Fruit fly (Drosophila melanogaster) whole organism, embryonic: ENCODE measurements around the gene CG16813.
A peak's percentile ranks its signal among the peaks of the same experiment; 100 is the strongest.

ENCODE experiments used
- Abd-B ChIP-seq: fragments of 200-800 bp; sonication (Bioruptor generic); optimal IDR thresholded peaks from 2 replicates; lab custom pipeline; 2018; ENCODE audit warnings: missing biosample characterization, mild to moderate bottlenecking, missing genetic modification characterization, moderate library complexity
- Atf-2 ChIP-seq: fragments of 200-800 bp; sonication (Bioruptor generic); optimal IDR thresholded peaks from 2 replicates; lab custom pipeline; 2016; ENCODE audit warnings: missing biosample characterization, missing genetic modification characterization
- Atf3 ChIP-seq: fragments of 200-800 bp; sonication (Bioruptor generic); optimal IDR thresholded peaks from 3 replicates; lab custom pipeline; 2016; ENCODE audit warnings: missing biosample characterization, missing genetic modification characterization
- B-H1 ChIP-seq: fragments of 200-800 bp; sonication (Bioruptor generic); IDR thresholded peaks from 3 replicates; pipeline ENCODE4 v1.3.6; 2022; ENCODE audit warnings: missing biosample characterization, missing genetic modification characterization
- CG10366 ChIP-seq: fragments of 200-800 bp; sonication (Bioruptor generic); IDR thresholded peaks from 2 replicates; pipeline ENCODE4 v1.3.6; 2022; ENCODE audit warnings: missing biosample characterization, missing genetic modification characterization
- CG10543 ChIP-seq: fragments of 200-800 bp; sonication (Bioruptor generic); optimal IDR thresholded peaks from 3 replicates; lab custom pipeline; 2017; ENCODE audit warnings: missing biosample characterization, mild to moderate bottlenecking, missing genetic modification characterization, moderate library complexity
- CG10565 ChIP-seq: fragments of 200-800 bp; sonication (Bioruptor generic); optimal IDR thresholded peaks from 3 replicates; lab custom pipeline; 2016; ENCODE audit warnings: missing biosample characterization, mild to moderate bottlenecking, missing genetic modification characterization
- CG10654 ChIP-seq: fragments of 200-800 bp; sonication (Bioruptor generic); optimal IDR thresholded peaks from 2 replicates; lab custom pipeline; 2016; ENCODE audit warnings: missing biosample characterization, missing genetic modification characterization
- CG10959 ChIP-seq: fragments of 200-800 bp; sonication (Bioruptor generic); IDR thresholded peaks from 2 replicates; pipeline ENCODE4 v1.3.6; 2022; ENCODE audit warnings: missing biosample characterization, missing genetic modification characterization
- CG12219 ChIP-seq: fragments of 200-800 bp; sonication (Bioruptor generic); optimal IDR thresholded peaks from 3 replicates; lab custom pipeline; 2018; ENCODE audit warnings: missing biosample characterization, mild to moderate bottlenecking, missing genetic modification characterization
- CG14014 ChIP-seq: fragments of 200-800 bp; sonication (Bioruptor generic); IDR thresholded peaks from 2 replicates; pipeline ENCODE4 v1.3.6; 2022; ENCODE audit warnings: missing biosample characterization, missing genetic modification characterization
- CG14441 ChIP-seq: fragments of 200-800 bp; sonication (Bioruptor generic); IDR thresholded peaks from 2 replicates; pipeline ENCODE4 v1.3.6; 2022; ENCODE audit warnings: missing biosample characterization, missing genetic modification characterization
- CG15696 ChIP-seq: fragments of 200-800 bp; sonication (Bioruptor generic); optimal IDR thresholded peaks from 2 replicates; lab custom pipeline; 2019; ENCODE audit warnings: missing biosample characterization, mild to moderate bottlenecking, missing genetic modification characterization, moderate library complexity
- CG1603 ChIP-seq: fragments of 200-800 bp; sonication (Bioruptor generic); optimal IDR thresholded peaks from 2 replicates; lab custom pipeline; 2019; ENCODE audit warnings: missing biosample characterization, mild to moderate bottlenecking, missing genetic modification characterization, moderate library complexity
- CG18619 ChIP-seq: fragments of 200-800 bp; sonication (Bioruptor generic); optimal IDR thresholded peaks from 3 replicates; lab custom pipeline; 2017; ENCODE audit warnings: missing biosample characterization, mild to moderate bottlenecking, missing genetic modification characterization
- CG2199 ChIP-seq: fragments of 200-800 bp; sonication (Bioruptor generic); IDR thresholded peaks from 3 replicates; pipeline ENCODE4 v1.3.6; 2022; ENCODE audit warnings: missing biosample characterization, missing genetic modification characterization
- CG31224 ChIP-seq: fragments of 200-800 bp; sonication (Bioruptor generic); IDR thresholded peaks from 2 replicates; pipeline ENCODE4 v1.3.6; 2022; ENCODE audit warnings: missing biosample characterization, missing genetic modification characterization
- CG3838 ChIP-seq: fragments of 200-800 bp; sonication (Bioruptor generic); optimal IDR thresholded peaks from 3 replicates; lab custom pipeline; 2016; ENCODE audit warnings: missing biosample characterization, missing genetic modification characterization
- CG4328 ChIP-seq: fragments of 200-800 bp; sonication (Bioruptor generic); optimal IDR thresholded peaks from 3 replicates; lab custom pipeline; 2017; ENCODE audit warnings: missing biosample characterization, missing genetic modification reagents, missing genetic modification characterization
- CG6175 ChIP-seq: fragments of 200-800 bp; sonication (Bioruptor generic); IDR thresholded peaks from 3 replicates; pipeline ENCODE4 v1.3.6; 2022; ENCODE audit warnings: missing biosample characterization, missing genetic modification characterization
- CG7928 ChIP-seq: fragments of 200-800 bp; sonication (Bioruptor generic); optimal IDR thresholded peaks from 2 replicates; lab custom pipeline; 2017; ENCODE audit warnings: missing biosample characterization, mild to moderate bottlenecking, missing genetic modification characterization
- CG9876 ChIP-seq: fragments of 200-800 bp; sonication (Bioruptor generic); optimal IDR thresholded peaks from 2 replicates; lab custom pipeline; 2016; ENCODE audit warnings: missing biosample characterization, missing genetic modification characterization
- CTCF ChIP-seq: fragments of 200-800 bp; sonication (Bioruptor generic); optimal IDR thresholded peaks from 2 replicates; lab custom pipeline; 2017; ENCODE audit warnings: missing biosample characterization, mild to moderate bottlenecking, missing genetic modification characterization, moderate library complexity
- CkIIα-i1 ChIP-seq: fragments of 200-800 bp; sonication (Bioruptor generic); IDR thresholded peaks from 2 replicates; pipeline ENCODE4 v1.3.6; 2022; ENCODE audit warnings: missing biosample characterization, missing genetic modification characterization
- Deaf1 ChIP-seq: fragments of 200-800 bp; optimal IDR thresholded peaks from 3 replicates; lab custom pipeline; 2019; ENCODE audit warnings: missing biosample characterization, mild to moderate bottlenecking, missing genetic modification characterization, moderate library complexity
- Dip3 ChIP-seq: fragments of 200-800 bp; sonication (Bioruptor generic); optimal IDR thresholded peaks from 3 replicates; lab custom pipeline; 2016; ENCODE audit warnings: missing biosample characterization, missing genetic modification characterization
- Drgx ChIP-seq: fragments of 200-800 bp; sonication (Bioruptor generic); IDR thresholded peaks from 2 replicates; pipeline ENCODE4 v1.3.6; 2022; ENCODE audit warnings: missing biosample characterization, missing genetic modification characterization
- Mad ChIP-seq: fragments of 200-800 bp; sonication (Bioruptor generic); optimal IDR thresholded peaks from 2 replicates; lab custom pipeline; 2016; ENCODE audit warnings: missing biosample characterization, missing genetic modification characterization
- Meics ChIP-seq: fragments of 200-800 bp; sonication (Bioruptor generic); optimal IDR thresholded peaks from 2 replicates; lab custom pipeline; 2017; ENCODE audit warnings: missing biosample characterization, mild to moderate bottlenecking, missing genetic modification characterization
- Oli ChIP-seq: fragments of 200-800 bp; sonication (Bioruptor generic); optimal IDR thresholded peaks from 2 replicates; lab custom pipeline; 2018; ENCODE audit warnings: missing biosample characterization, mild to moderate bottlenecking, missing genetic modification characterization, moderate library complexity
- Rfx ChIP-seq: fragments of 200-800 bp; sonication (Bioruptor generic); IDR thresholded peaks from 2 replicates; pipeline ENCODE4 v1.3.6; 2022; ENCODE audit warnings: missing biosample characterization, missing genetic modification characterization
- Side ChIP-seq: fragments of 200-800 bp; sonication (Bioruptor generic); optimal IDR thresholded peaks from 2 replicates; lab custom pipeline; 2016; ENCODE audit warnings: missing biosample characterization, missing genetic modification characterization
- Sry-δ ChIP-seq: fragments of 200-800 bp; sonication (Bioruptor generic); optimal IDR thresholded peaks from 2 replicates; lab custom pipeline; 2016; ENCODE audit warnings: missing biosample characterization, missing genetic modification characterization
- Stat92E ChIP-seq, 3 experiments: fragments of >200 bp in 2 of 3; fragments of 200-800 bp in 1 of 3; sonication (Bioruptor generic) in 1 of 3; optimal IDR thresholded peaks; 2 replicates each; lab custom pipeline; 2017 to 2019; ENCODE audit warnings: missing biosample characterization in 3 of 3, missing genetic modification characterization in 3 of 3, mild to moderate bottlenecking in 1 of 3, moderate library complexity in 1 of 3
- ato ChIP-seq: fragments of 200-800 bp; sonication (Bioruptor generic); IDR thresholded peaks from 2 replicates; pipeline ENCODE4 v1.3.6; 2022; ENCODE audit warnings: missing biosample characterization, missing genetic modification characterization; ENCODE audit not compliant: partially characterized antibody
- bowl ChIP-seq: fragments of 200-800 bp; sonication (Bioruptor generic); IDR thresholded peaks from 2 replicates; pipeline ENCODE4 v1.3.6; 2022; ENCODE audit warnings: missing biosample characterization, missing genetic modification characterization
- cato ChIP-seq: fragments of 200-800 bp; sonication (Bioruptor generic); optimal IDR thresholded peaks from 2 replicates; lab custom pipeline; 2016; ENCODE audit warnings: missing biosample characterization, missing genetic modification characterization, borderline replicate concordance
- caup ChIP-seq: fragments of 200-800 bp; sonication (Bioruptor generic); optimal IDR thresholded peaks from 3 replicates; lab custom pipeline; 2017; ENCODE audit warnings: missing biosample characterization, mild to moderate bottlenecking, missing genetic modification characterization, moderate library complexity; ENCODE audit not compliant: severe bottlenecking
- dati ChIP-seq: fragments of 200-800 bp; sonication (Bioruptor generic); IDR thresholded peaks from 2 replicates; pipeline ENCODE4 v1.3.6; 2022; ENCODE audit warnings: missing biosample characterization, missing genetic modification characterization
- exex ChIP-seq: fragments of 200-800 bp; sonication (Bioruptor generic); optimal IDR thresholded peaks from 4 replicates; lab custom pipeline; 2018; ENCODE audit warnings: missing biosample characterization, mild to moderate bottlenecking, missing genetic modification characterization, moderate library complexity
- ken ChIP-seq: fragments of 200-800 bp; sonication (Bioruptor generic); IDR thresholded peaks from 3 replicates; pipeline ENCODE4 v1.3.6; 2022; ENCODE audit warnings: missing biosample characterization, missing genetic modification characterization
- kni ChIP-seq: fragments of 200-800 bp; sonication (Bioruptor generic); optimal IDR thresholded peaks from 3 replicates; lab custom pipeline; 2017; ENCODE audit warnings: mild to moderate bottlenecking, missing biosample characterization, missing genetic modification reagents, missing genetic modification characterization
- nmo ChIP-seq: fragments of 200-800 bp; sonication (Bioruptor generic); optimal IDR thresholded peaks from 2 replicates; lab custom pipeline; 2018; ENCODE audit warnings: missing biosample characterization, mild to moderate bottlenecking, missing genetic modification characterization, moderate library complexity
- nom ChIP-seq: fragments of 200-800 bp; sonication (Bioruptor generic); optimal IDR thresholded peaks from 2 replicates; lab custom pipeline; 2017; ENCODE audit warnings: missing biosample characterization, missing genetic modification characterization, mild to moderate bottlenecking, moderate library complexity, missing genetic modification reagents
- prd ChIP-seq, 3 experiments: fragments of >200 bp in 2 of 3; fragments of 200-800 bp in 1 of 3; sonication (Bioruptor generic) in 1 of 3; optimal IDR thresholded peaks in 2 of 3; IDR thresholded peaks in 1 of 3; 2 replicates in 2 of 3; 3 replicates in 1 of 3; pipeline versions ENCODE4 v1.3.6 to Lab custom; 2017 to 2022; ENCODE audit warnings: missing biosample characterization in 1 of 3, missing genetic modification characterization in 1 of 3
- psq ChIP-seq: fragments of 200-800 bp; sonication (Bioruptor generic); optimal IDR thresholded peaks from 2 replicates; lab custom pipeline; 2017; ENCODE audit warnings: missing biosample characterization, missing genetic modification characterization
- row ChIP-seq: fragments of 200-800 bp; sonication (Bioruptor generic); IDR thresholded peaks from 3 replicates; pipeline ENCODE4 v1.3.6; 2022; ENCODE audit warnings: missing biosample characterization, missing genetic modification characterization
- tgo ChIP-seq: fragments of 200-800 bp; sonication (Bioruptor generic); IDR thresholded peaks from 3 replicates; pipeline ENCODE4 v1.3.6; 2022; ENCODE audit warnings: missing biosample characterization, missing genetic modification characterization
- zen ChIP-seq: fragments of 200-800 bp; sonication (Bioruptor generic); optimal IDR thresholded peaks from 3 replicates; lab custom pipeline; 2018; ENCODE audit warnings: missing biosample characterization, mild to moderate bottlenecking, missing genetic modification characterization, moderate library complexity
- zf30C ChIP-seq: fragments of 200-800 bp; sonication (Bioruptor generic); optimal IDR thresholded peaks from 3 replicates; lab custom pipeline; 2018; ENCODE audit warnings: missing biosample characterization, mild to moderate bottlenecking, missing genetic modification characterization

The CG16813 gene

DNA sequence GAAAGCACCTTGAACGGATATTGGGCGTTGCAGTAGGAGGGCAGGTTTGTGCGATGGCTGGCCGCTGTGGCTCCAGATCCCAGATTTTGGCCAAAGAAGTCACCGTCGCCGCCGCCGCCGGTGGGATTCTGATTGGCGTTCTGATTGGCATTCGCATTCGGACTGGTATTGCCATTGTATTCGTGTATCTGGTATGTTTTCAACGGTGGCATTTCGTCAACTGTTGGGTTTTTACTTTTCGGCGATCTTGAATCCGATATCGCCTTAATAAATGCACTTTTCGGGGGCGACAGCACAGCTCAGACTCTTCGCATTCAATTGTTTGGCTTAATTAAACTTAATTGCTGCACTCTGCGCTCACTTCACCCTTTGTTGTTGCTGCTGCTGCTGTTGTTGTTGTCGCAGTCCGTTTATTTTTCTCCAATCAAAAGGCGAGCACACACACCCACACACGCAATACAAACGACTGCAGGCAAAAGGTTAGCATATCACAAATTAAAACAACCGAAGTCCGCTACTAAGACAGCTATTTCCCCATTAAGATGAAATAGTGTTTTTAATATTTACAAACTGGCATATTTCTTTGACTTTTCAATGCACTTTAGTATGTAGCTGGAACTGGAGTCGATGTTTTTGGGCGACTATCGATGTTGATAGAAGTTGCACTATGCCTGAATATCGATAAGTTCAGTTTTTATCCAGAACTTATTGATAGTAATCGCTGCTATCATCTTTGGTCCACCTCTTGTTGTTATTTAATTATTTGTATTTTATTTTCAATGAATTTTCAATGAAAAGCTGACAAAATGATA, 7.8 kb upstream of the CG16813 start, which contains the start of the genes CG9426 and mRF1 (continued):
- no peak for TF ChIP-seq CG31224 (GFP tag; lab: Robert Waterston, UW)
- no peak for TF ChIP-seq CG12219 (GFP tag; lab: Kevin White, UChicago)
- no peak for TF ChIP-seq exex (tag; lab: Kevin White, UChicago)
- TF ChIP-seq zf30C = no peak
- TF ChIP-seq zen (tag; lab: Kevin White, UChicago) = no peak
- no peak for TF ChIP-seq CG14014 (GFP tag; lab: Robert Waterston, UW)
- TF ChIP-seq tgo (GFP tag; lab: Robert Waterston, UW) = no peak
- TF ChIP-seq B-H1 (GFP tag; lab: Robert Waterston, UW) = no peak
- peak; percentile 96 for TF ChIP-seq Sry-δ (GFP tag; lab: Kevin White, UChicago)
- TF ChIP-seq caup (GFP tag; lab: Kevin White, UChicago) = peak; percentile 5
- no peak for TF ChIP-seq psq (GFP tag; lab: Kevin White, UChicago)
- TF ChIP-seq Dip3 = no peak
- peak; percentile 62 for TF ChIP-seq kni (GFP tag; lab: Kevin White, UChicago)
- TF ChIP-seq nmo (GFP tag; lab: Kevin White, UChicago) = peak; percentile 50
- TF ChIP-seq CG6175 (GFP tag; lab: Robert Waterston, UW) = no peak
- TF ChIP-seq Oli = no peak
- TF ChIP-seq CG10565 (GFP tag; lab: Kevin White, UChicago) = no peak
- no peak for TF ChIP-seq ken (GFP tag; lab: Robert Waterston, UW)
- peak; percentile 93 for TF ChIP-seq ato
- no peak for TF ChIP-seq CG10959 (GFP tag; lab: Robert Waterston, UW)
- TF ChIP-seq CTCF (GFP tag; lab: Kevin White, UChicago) = no peak
- peak; percentile 39; the same call in 1 of the 3 replicates for TF ChIP-seq row (GFP tag; lab: Robert Waterston, UW)
- no peak for TF ChIP-seq Deaf1
- no peak for TF ChIP-seq Atf3
- no peak for TF ChIP-seq CkIIα-i1 (GFP tag; lab: Robert Waterston, UW)
- no peak for TF ChIP-seq CG15696 (tag; lab: Kevin White, UChicago)
- no peak for TF ChIP-seq Meics
- TF ChIP-seq Side (GFP tag; lab: Kevin White, UChicago) = no peak
- TF ChIP-seq CG7928 = no peak
- no peak for TF ChIP-seq Drgx (GFP tag; lab: Robert Waterston, UW)
- TF ChIP-seq dati (GFP tag; lab: Robert Waterston, UW) = no peak
- no peak for TF ChIP-seq bowl (GFP tag; lab: Robert Waterston, UW)
- TF ChIP-seq CG18619 (GFP tag; lab: Kevin White, UChicago) = no peak
- no peak for TF ChIP-seq CG4328 (GFP tag; lab: Kevin White, UChicago)
- TF ChIP-seq nom (GFP tag; lab: Kevin White, UChicago) = no peak
- no peak for TF ChIP-seq CG2199 (GFP tag; lab: Robert Waterston, UW)
- TF ChIP-seq Stat92E (GFP tag; optimal IDR thresholded peaks at IDR 0.05; lab: Kevin White, UChicago) = peak in 1 of 3 experiments; percentile 34
- no peak for TF ChIP-seq Abd-B
- no peak for TF ChIP-seq Mad (GFP tag; lab: Kevin White, UChicago)
- no peak for TF ChIP-seq CG10543 (GFP tag; lab: Kevin White, UChicago)
- TF ChIP-seq cato (GFP tag; lab: Kevin White, UChicago) = no peak
- no peak for TF ChIP-seq CG3838
- no peak for TF ChIP-seq CG9876 (GFP tag; lab: Kevin White, UChicago)
- TF ChIP-seq CG10654 = no peak
- no peak for TF ChIP-seq Atf-2 (GFP tag; lab: Kevin White, UChicago)
- TF ChIP-seq prd (optimal IDR thresholded peaks at IDR 0.05; lab: Kevin White, UChicago) = no peak
- TF ChIP-seq prd (GFP tag; IDR thresholded peaks at IDR 0.05; lab: Robert Waterston, UW) = no peak
- TF ChIP-seq CG14441 (GFP tag; lab: Robert Waterston, UW) = peak; percentile 22; the same call in 1 of the 2 replicates
- no peak for TF ChIP-seq CG10366
- TF ChIP-seq CG1603 (tag; lab: Kevin White, UChicago) = peak; percentile 54
- TF ChIP-seq Rfx (GFP tag; lab: Robert Waterston, UW) = peak; percentile 42
